Fruit fly (Drosophila melanogaster) whole organism, embryonic: ENCODE data around the gene CG5171.

Experiments
- Atf6 ChIP-seq: fragments of 200-800 bp; sonication (Bioruptor generic); IDR thresholded peaks from 2 replicates; pipeline ENCODE4 v1.3.6; 2022; ENCODE audit warnings: missing biosample characterization, missing genetic modification characterization
- CG10321 ChIP-seq: fragments of 200-800 bp; sonication (Bioruptor generic); IDR thresholded peaks from 2 replicates; pipeline ENCODE4 v1.3.6; 2022; ENCODE audit warnings: missing biosample characterization, missing genetic modification characterization
- CG10366 ChIP-seq: fragments of 200-800 bp; sonication (Bioruptor generic); IDR thresholded peaks from 2 replicates; pipeline ENCODE4 v1.3.6; 2022; ENCODE audit warnings: missing biosample characterization, missing genetic modification characterization
- CG10543 ChIP-seq: fragments of 200-800 bp; sonication (Bioruptor generic); optimal IDR thresholded peaks from 3 replicates; lab custom pipeline; 2017; ENCODE audit warnings: missing biosample characterization, mild to moderate bottlenecking, missing genetic modification characterization, moderate library complexity
- CG10979 ChIP-seq: fragments of 200-800 bp; sonication (Bioruptor generic); optimal IDR thresholded peaks from 2 replicates; lab custom pipeline; 2018; ENCODE audit warnings: missing biosample characterization, mild to moderate bottlenecking, missing genetic modification characterization, moderate library complexity
- CG12104 ChIP-seq: fragments of 200-800 bp; sonication (Bioruptor generic); optimal IDR thresholded peaks from 3 replicates; lab custom pipeline; 2016; ENCODE audit warnings: missing biosample characterization, missing genetic modification characterization
- CG12219 ChIP-seq: fragments of 200-800 bp; sonication (Bioruptor generic); optimal IDR thresholded peaks from 3 replicates; lab custom pipeline; 2018; ENCODE audit warnings: missing biosample characterization, mild to moderate bottlenecking, missing genetic modification characterization
- CG12236 ChIP-seq: fragments of 200-800 bp; sonication (Bioruptor generic); optimal IDR thresholded peaks from 2 replicates; lab custom pipeline; 2016; ENCODE audit warnings: missing biosample characterization, missing genetic modification characterization
- CG1529 ChIP-seq: fragments of 200-800 bp; sonication (Bioruptor generic); optimal IDR thresholded peaks from 3 replicates; lab custom pipeline; 2018; ENCODE audit warnings: missing biosample characterization, missing genetic modification characterization
- CG17186 ChIP-seq: fragments of 200-800 bp; sonication (Bioruptor generic); optimal IDR thresholded peaks from 3 replicates; lab custom pipeline; 2017; ENCODE audit warnings: missing biosample characterization, missing genetic modification reagents, missing genetic modification characterization
- CG2712 ChIP-seq: fragments of 200-800 bp; optimal IDR thresholded peaks from 3 replicates; lab custom pipeline; 2019; ENCODE audit warnings: missing biosample characterization, mild to moderate bottlenecking, missing genetic modification characterization, moderate library complexity
- CG32767 ChIP-seq: fragments of 200-800 bp; sonication (Bioruptor generic); IDR thresholded peaks from 2 replicates; pipeline ENCODE4 v1.3.6; 2022; ENCODE audit warnings: missing biosample characterization, missing genetic modification characterization
- CG34376 ChIP-seq: fragments of 200-800 bp; sonication (Bioruptor generic); optimal IDR thresholded peaks from 2 replicates; lab custom pipeline; 2018; ENCODE audit warnings: missing biosample characterization, mild to moderate bottlenecking, missing genetic modification characterization
- CG3847 ChIP-seq: fragments of 200-800 bp; sonication (Bioruptor generic); IDR thresholded peaks from 2 replicates; pipeline ENCODE4 v1.3.6; 2022; ENCODE audit warnings: missing biosample characterization, missing genetic modification characterization
- CG4707 ChIP-seq: fragments of 200-800 bp; sonication (Bioruptor generic); optimal IDR thresholded peaks from 2 replicates; lab custom pipeline; 2018; ENCODE audit warnings: missing biosample characterization, mild to moderate bottlenecking, missing genetic modification characterization, moderate library complexity
- CG4820 ChIP-seq: fragments of 200-800 bp; sonication (Bioruptor generic); optimal IDR thresholded peaks from 3 replicates; lab custom pipeline; 2016; ENCODE audit warnings: missing biosample characterization, missing genetic modification characterization
- CG6254 ChIP-seq: fragments of 200-800 bp; sonication (Bioruptor generic); optimal IDR thresholded peaks from 3 replicates; lab custom pipeline; 2017; ENCODE audit warnings: mild to moderate bottlenecking, missing biosample characterization, missing genetic modification reagents, missing genetic modification characterization
- CG6272 ChIP-seq: fragments of 200-800 bp; sonication (Bioruptor generic); IDR thresholded peaks from 2 replicates; pipeline ENCODE4 v1.3.6; 2022; ENCODE audit warnings: missing biosample characterization, missing genetic modification characterization
- CG7372 ChIP-seq: fragments of 200-800 bp; sonication (Bioruptor generic); IDR thresholded peaks from 2 replicates; pipeline ENCODE4 v1.3.6; 2022; ENCODE audit warnings: missing biosample characterization, missing genetic modification characterization
- CG8924 ChIP-seq: fragments of 200-800 bp; optimal IDR thresholded peaks from 3 replicates; lab custom pipeline; 2019; ENCODE audit warnings: missing biosample characterization, mild to moderate bottlenecking, missing genetic modification characterization, moderate library complexity
- CG9727 ChIP-seq: fragments of 200-800 bp; sonication (Bioruptor generic); optimal IDR thresholded peaks from 3 replicates; lab custom pipeline; 2017; ENCODE audit warnings: missing biosample characterization, mild to moderate bottlenecking, missing genetic modification characterization
- D ChIP-seq, 2 experiments: fragments of 200-800 bp in 1 of 2; fragments of >200 bp in 1 of 2; sonication (Bioruptor generic) in 1 of 2; optimal IDR thresholded peaks; 2 replicates in 1 of 2; 3 replicates in 1 of 2; lab custom pipeline; 2017; ENCODE audit warnings: mild to moderate bottlenecking in 1 of 2, missing biosample characterization in 1 of 2, missing genetic modification characterization in 1 of 2, missing genetic modification reagents in 1 of 2
- Dll ChIP-seq: fragments of 200-800 bp; sonication (Bioruptor generic); IDR thresholded peaks from 4 replicates; pipeline ENCODE4 v1.3.6; 2022; ENCODE audit warnings: missing biosample characterization, missing genetic modification characterization; ENCODE audit not compliant: partially characterized antibody
- Elba2 ChIP-seq: fragments of 200-800 bp; sonication (Bioruptor generic); optimal IDR thresholded peaks from 3 replicates; lab custom pipeline; 2016; ENCODE audit warnings: missing biosample characterization, missing genetic modification characterization
- Fer3 ChIP-seq: fragments of 200-800 bp; sonication (Bioruptor generic); optimal IDR thresholded peaks from 2 replicates; lab custom pipeline; 2018; ENCODE audit warnings: missing biosample characterization, mild to moderate bottlenecking, missing genetic modification characterization, moderate library complexity
- MESR4 ChIP-seq: fragments of 200-800 bp; sonication (Bioruptor generic); optimal IDR thresholded peaks from 2 replicates; lab custom pipeline; 2018; ENCODE audit warnings: missing biosample characterization, mild to moderate bottlenecking, missing genetic modification characterization, moderate library complexity
- Med ChIP-seq: fragments of 200-800 bp; sonication (Bioruptor generic); peaks from one replicate; lab custom pipeline; 2016; ENCODE audit warnings: missing biosample characterization, missing genetic modification characterization, mild to moderate bottlenecking, inconsistent platforms, moderate library complexity
- NfI ChIP-seq: fragments of 200-800 bp; sonication (Bioruptor generic); optimal IDR thresholded peaks from 3 replicates; lab custom pipeline; 2018; ENCODE audit warnings: missing biosample characterization, mild to moderate bottlenecking, missing genetic modification characterization, moderate library complexity
- Spps ChIP-seq: fragments of 200-800 bp; sonication (Bioruptor generic); optimal IDR thresholded peaks from 2 replicates; lab custom pipeline; 2018; ENCODE audit warnings: missing biosample characterization, mild to moderate bottlenecking, missing genetic modification characterization
- Taf1 ChIP-seq: fragments of 200-800 bp; sonication (Bioruptor generic); IDR thresholded peaks from 2 replicates; pipeline ENCODE4 v1.3.6; 2022; ENCODE audit warnings: missing biosample characterization, missing genetic modification characterization
- ac ChIP-seq: fragments of 200-800 bp; sonication (Bioruptor generic); optimal IDR thresholded peaks from 3 replicates; lab custom pipeline; 2017; ENCODE audit warnings: missing biosample characterization, mild to moderate bottlenecking, missing genetic modification characterization
- bbx ChIP-seq: fragments of 200-800 bp; sonication (Bioruptor generic); IDR thresholded peaks from 2 replicates; pipeline ENCODE4 v1.3.6; 2022; ENCODE audit warnings: missing biosample characterization, missing genetic modification characterization; ENCODE audit not compliant: partially characterized antibody
- bowl ChIP-seq: fragments of 200-800 bp; sonication (Bioruptor generic); IDR thresholded peaks from 2 replicates; pipeline ENCODE4 v1.3.6; 2022; ENCODE audit warnings: missing biosample characterization, missing genetic modification characterization
- dm ChIP-seq: fragments of 200-800 bp; sonication (Bioruptor generic); optimal IDR thresholded peaks from 3 replicates; lab custom pipeline; 2016; ENCODE audit warnings: missing biosample characterization, missing genetic modification characterization
- emc ChIP-seq: fragments of 200-800 bp; sonication (Bioruptor generic); optimal IDR thresholded peaks from 2 replicates; lab custom pipeline; 2016; ENCODE audit warnings: missing biosample characterization, missing genetic modification characterization
- ems ChIP-seq: fragments of 200-800 bp; sonication (Bioruptor generic); optimal IDR thresholded peaks from 3 replicates; lab custom pipeline; 2016; ENCODE audit warnings: missing biosample characterization, missing genetic modification characterization
- grn ChIP-seq: fragments of 200-800 bp; sonication (Bioruptor generic); optimal IDR thresholded peaks from 3 replicates; lab custom pipeline; 2017; ENCODE audit warnings: missing biosample characterization, missing genetic modification characterization
- lola ChIP-seq, 3 experiments: fragments of >200 bp in 2 of 3; fragments of 200-800 bp in 1 of 3; sonication (Bioruptor generic) in 1 of 3; optimal IDR thresholded peaks; 2 replicates each; lab custom pipeline; 2017 to 2019; ENCODE audit warnings: missing biosample characterization in 3 of 3, missing genetic modification characterization in 3 of 3, mild to moderate bottlenecking in 1 of 3, moderate library complexity in 1 of 3
- nau ChIP-seq: fragments of 200-800 bp; sonication (Bioruptor generic); optimal IDR thresholded peaks from 3 replicates; lab custom pipeline; 2017; ENCODE audit warnings: missing biosample characterization, mild to moderate bottlenecking, missing genetic modification characterization, missing genetic modification reagents
- oc ChIP-seq: fragments of 200-800 bp; sonication (Bioruptor generic); optimal IDR thresholded peaks from 2 replicates; lab custom pipeline; 2018; ENCODE audit warnings: missing biosample characterization, mild to moderate bottlenecking, missing genetic modification characterization, moderate library complexity
- otp ChIP-seq: fragments of 200-800 bp; sonication (Bioruptor generic); IDR thresholded peaks from 3 replicates; pipeline ENCODE4, ENCODE4 v1.3.6; 2022; ENCODE audit warnings: missing biosample characterization, missing genetic modification characterization
- pho ChIP-seq: fragments of 200-800 bp; sonication (Bioruptor generic); optimal IDR thresholded peaks from 2 replicates; lab custom pipeline; 2016; ENCODE audit warnings: missing biosample characterization, missing genetic modification characterization
- pros ChIP-seq: fragments of 200-800 bp; sonication (Bioruptor generic); optimal IDR thresholded peaks from 3 replicates; lab custom pipeline; 2019; ENCODE audit warnings: missing biosample characterization, mild to moderate bottlenecking, missing genetic modification characterization, moderate library complexity
- ranshi ChIP-seq: fragments of 200-800 bp; sonication (Bioruptor generic); IDR thresholded peaks from 2 replicates; pipeline ENCODE4 v1.3.6; 2022; ENCODE audit warnings: missing biosample characterization, missing genetic modification characterization
- seq ChIP-seq: fragments of 200-800 bp; sonication (Bioruptor generic); IDR thresholded peaks from 2 replicates; pipeline ENCODE4 v1.3.6; 2022; ENCODE audit warnings: missing biosample characterization, missing genetic modification characterization
- so ChIP-seq: fragments of 200-800 bp; sonication (Bioruptor generic); IDR thresholded peaks from 3 replicates; pipeline ENCODE4 v1.3.6; 2022; ENCODE audit warnings: missing biosample characterization, missing genetic modification characterization
- sob ChIP-seq: fragments of 200-800 bp; sonication (Bioruptor generic); IDR thresholded peaks from 2 replicates; pipeline ENCODE4 v1.3.6; 2022; ENCODE audit warnings: missing biosample characterization, missing genetic modification characterization
- sug ChIP-seq: fragments of 200-800 bp; optimal IDR thresholded peaks from 2 replicates; lab custom pipeline; 2019; ENCODE audit warnings: missing biosample characterization, mild to moderate bottlenecking, missing genetic modification characterization, moderate library complexity
- tin ChIP-seq: fragments of 200-800 bp; sonication (Bioruptor generic); optimal IDR thresholded peaks from 3 replicates; lab custom pipeline; 2016; ENCODE audit warnings: missing biosample characterization, missing genetic modification characterization

CG5171 gene

dm6 chr2L:7387813-7388558, 13.1 kb upstream of the CG5171 start, which contains the start of the genes CG5149 and gudu (continued):
- TF ChIP-seq otp (GFP tag; lab: Robert Waterston, UW) = no peak
- TF ChIP-seq Atf6 (GFP tag; lab: Robert Waterston, UW) = no peak
- TF ChIP-seq CG10543 = no peak
- no peak for TF ChIP-seq Spps (tag; lab: Kevin White, UChicago)
- TF ChIP-seq CG9727 (GFP tag; lab: Kevin White, UChicago) = no peak
- TF ChIP-seq CG12104 (GFP tag; lab: Kevin White, UChicago) = no peak
- peak; percentile 5 for TF ChIP-seq dm (GFP tag; lab: Kevin White, UChicago)
- TF ChIP-seq CG17186 (GFP tag; lab: Kevin White, UChicago) = no peak
- no peak for TF ChIP-seq CG10979
- TF ChIP-seq ac (GFP tag; lab: Kevin White, UChicago) = peak; percentile 49
- peak; percentile 26; the same call in 1 of the 2 replicates for TF ChIP-seq sob (GFP tag; lab: Robert Waterston, UW)
- TF ChIP-seq grn (GFP tag; lab: Kevin White, UChicago) = no peak
- TF ChIP-seq D (optimal IDR thresholded peaks at IDR 0.05; lab: Kevin White, UChicago) = no peak
- no peak for TF ChIP-seq D (GFP tag; optimal IDR thresholded peaks at IDR 0.05; lab: Kevin White, UChicago)
- TF ChIP-seq CG7372 (GFP tag; lab: Robert Waterston, UW) = no peak
- TF ChIP-seq CG6254 (GFP tag; lab: Kevin White, UChicago) = no peak
- TF ChIP-seq pros (GFP tag; lab: Kevin White, UChicago) = peak; percentile 40
- peak; percentile 87 for TF ChIP-seq Med (GFP tag; lab: Kevin White, UChicago)
- TF ChIP-seq CG12219 = no peak
- TF ChIP-seq CG12236 (GFP tag; lab: Kevin White, UChicago) = no peak
- no peak for TF ChIP-seq lola (GFP tag; optimal IDR thresholded peaks at IDR 0.05; lab: Kevin White, UChicago)
- peak; percentile 89 for TF ChIP-seq bbx (GFP tag; lab: Robert Waterston, UW)
- TF ChIP-seq CG10366 (GFP tag; lab: Robert Waterston, UW) = peak; percentile 7; the same call in 1 of the 2 replicates
- no peak for TF ChIP-seq pho (GFP tag; lab: Kevin White, UChicago)
- TF ChIP-seq CG2712 (tag; lab: Kevin White, UChicago) = peak; percentile 57
- TF ChIP-seq NfI (GFP tag; lab: Kevin White, UChicago) = no peak
- no peak; the same call in 1 of the 2 replicates for TF ChIP-seq CG3847
- TF ChIP-seq MESR4 (GFP tag; lab: Kevin White, UChicago) = peak; percentile 79
- TF ChIP-seq Elba2 (GFP tag; lab: Kevin White, UChicago) = no peak
- TF ChIP-seq Fer3 (tag; lab: Kevin White, UChicago) = no peak
- no peak for TF ChIP-seq CG8924 (tag; lab: Kevin White, UChicago)
- TF ChIP-seq CG34376 = no peak
- peak; percentile 90 for TF ChIP-seq Dll (GFP tag; lab: Robert Waterston, UW)
- TF ChIP-seq bowl = no peak
- no peak for TF ChIP-seq CG4820 (GFP tag; lab: Kevin White, UChicago)
- TF ChIP-seq so (GFP tag; lab: Robert Waterston, UW) = no peak
- TF ChIP-seq oc (tag; lab: Kevin White, UChicago) = no peak
- TF ChIP-seq nau (GFP tag; lab: Kevin White, UChicago) = no peak
- TF ChIP-seq tin (GFP tag; lab: Kevin White, UChicago) = no peak
- TF ChIP-seq ems (GFP tag; lab: Kevin White, UChicago) = peak; percentile 0
- TF ChIP-seq CG10321 (GFP tag; lab: Robert Waterston, UW) = no peak
- no peak for TF ChIP-seq seq (GFP tag; lab: Robert Waterston, UW)
- no peak for TF ChIP-seq emc (GFP tag; lab: Kevin White, UChicago)
- no peak for TF ChIP-seq CG32767 (GFP tag; lab: Robert Waterston, UW)
- TF ChIP-seq ranshi (GFP tag; lab: Robert Waterston, UW) = no peak
- no peak for TF ChIP-seq CG1529 (GFP tag; lab: Kevin White, UChicago)
- peak; percentile 41; the same call in 1 of the 2 replicates for TF ChIP-seq CG6272
- no peak for TF ChIP-seq CG4707
- TF ChIP-seq Taf1 (GFP tag; lab: Robert Waterston, UW) = no peak
- TF ChIP-seq sug (tag; lab: Kevin White, UChicago) = no peak
